Worm (Caenorhabditis elegans): ENCODE data around the gene frpr-21.

frpr-21 gene

DNA sequence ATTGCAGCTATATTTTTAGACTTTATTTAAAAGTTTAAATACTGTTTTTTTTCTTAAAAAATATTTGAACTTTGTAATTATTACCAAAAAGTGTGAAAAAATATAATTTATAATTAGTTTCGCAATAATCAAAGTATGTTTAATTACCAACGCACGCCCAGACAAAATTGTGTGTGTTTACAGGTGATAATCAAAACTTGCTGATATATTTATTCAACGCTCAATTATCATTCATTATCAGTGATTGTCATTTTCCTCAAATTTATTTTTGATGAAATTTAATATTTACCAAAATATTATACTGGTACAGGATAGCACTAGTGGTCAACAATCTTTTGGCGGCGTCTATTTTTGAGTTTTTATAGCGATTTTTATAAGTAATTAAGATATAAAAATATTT is 48.8 kb downstream of the frpr-21 start:
- TF ChIP-seq nhr-80 (tag; optimal IDR thresholded peaks at IDR 0.05) (peak; percentile 25), cebp-1 (GFP tag; IDR thresholded peaks at IDR 0.05) (peak; percentile 11; the same call in 1 of the 2 replicates), cebp-1 (tag; optimal IDR thresholded peaks at IDR 0.05) (peak; percentile 53), athp-1 (tag; optimal IDR thresholded peaks at IDR 0.05) (no peak)

DNA sequence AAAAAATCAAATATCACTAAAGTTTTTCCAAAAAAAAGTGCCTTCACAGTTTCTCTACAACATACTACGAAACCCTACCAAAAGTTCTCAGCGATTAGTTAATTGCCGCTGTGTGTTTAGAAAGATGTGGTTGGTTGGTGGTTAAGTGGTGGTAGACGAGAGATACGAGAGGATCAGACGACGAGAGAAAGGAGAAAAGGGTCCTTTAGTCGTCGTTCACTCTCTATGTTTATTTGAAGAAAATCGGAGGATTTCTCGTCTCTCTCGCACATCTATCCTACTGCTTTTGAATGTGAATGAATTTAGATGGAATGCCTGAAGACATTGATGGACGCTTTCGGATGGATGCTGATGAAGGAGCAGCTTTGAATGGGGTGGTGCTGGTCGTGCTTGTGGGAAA is 51.0 kb downstream of the frpr-21 start:
- TF ChIP-seq hrde-1 (tag; optimal IDR thresholded peaks at IDR 0.05; ENCODE audit: borderline replicate concordance) (no peak), ceh-27 (GFP tag; optimal IDR thresholded peaks at IDR 0.05) (peak; percentile 20)

DNA sequence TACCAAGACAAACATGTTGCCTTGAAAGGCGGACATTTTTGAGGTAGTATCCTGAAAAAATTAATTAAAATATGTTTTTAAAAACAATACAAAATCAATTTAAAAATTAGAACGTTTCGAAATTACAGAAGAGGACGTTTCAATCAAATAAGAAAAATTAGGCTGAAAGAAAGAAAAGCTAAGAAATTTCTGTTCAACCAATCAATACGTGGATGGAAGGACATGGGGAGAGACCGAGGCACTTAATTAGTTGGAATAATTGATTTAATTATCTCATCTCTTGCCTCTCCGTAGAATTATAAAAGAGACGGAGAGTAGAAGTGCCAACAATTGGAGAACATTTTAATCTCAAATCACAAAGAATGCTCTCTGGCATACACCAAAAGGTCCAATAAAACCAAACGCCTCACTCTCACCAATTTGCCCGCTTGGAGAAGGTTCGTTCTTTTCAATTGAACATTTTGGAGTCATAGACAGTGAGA is 52.3 kb downstream of the frpr-21 start, which contains the start of gene ceh-58:
TSS of gene ceh-58 (minus strand) at position 51 of the 482 bp plus-strand sequence.
- TF ChIP-seq atf-7 (tag; optimal IDR thresholded peaks at IDR 0.05) = no peak
- TF ChIP-seq sdz-38 (tag; optimal IDR thresholded peaks at IDR 0.05) = no peak

All from whole organism, young adult.